Worm (Caenorhabditis elegans) whole organism, L1 larva: Measurements from ENCODE around the gene cutl-22.

Experiments used
- C04F5.9 ChIP-seq: sonication (generic microtip); optimal IDR thresholded peaks from 2 replicates; lab custom pipeline; 2016; ENCODE audit warnings: missing genetic modification characterization, missing compliant biosample characterization
- C16A3.4 ChIP-seq: fragments of 150-350 bp; optimal IDR thresholded peaks from 2 replicates; lab custom pipeline; 2014; ENCODE audit warnings: missing biosample characterization, missing genetic modification characterization
- alr-1 ChIP-seq: fragments of 200-800 bp; sonication (Bioruptor generic); optimal IDR thresholded peaks from 2 replicates; lab custom pipeline; 2018; ENCODE audit warnings: borderline replicate concordance, mild to moderate bottlenecking, missing genetic modification characterization, missing compliant biosample characterization
- ceh-63 ChIP-seq: fragments of 200-800 bp; sonication (Bioruptor generic); optimal IDR thresholded peaks from 2 replicates; lab custom pipeline; 2018; ENCODE audit warnings: mild to moderate bottlenecking, missing genetic modification characterization, missing compliant biosample characterization
- ceh-90 ChIP-seq: sonication (generic microtip); optimal IDR thresholded peaks from 2 replicates; lab custom pipeline; 2016; ENCODE audit warnings: missing genetic modification characterization, missing compliant biosample characterization
- ces-1 ChIP-seq: fragments of 150-350 bp; optimal IDR thresholded peaks from 2 replicates; lab custom pipeline; 2014; ENCODE audit warnings: missing biosample characterization, missing genetic modification reagents, missing genetic modification characterization
- efl-1 ChIP-seq, 4 experiments: fragments of 150-350 bp; optimal IDR thresholded peaks in 3 of 4; peaks in 1 of 4; 1 replicate in 1 of 4; 2 replicates in 3 of 4; lab custom pipeline; 2014; ENCODE audit warnings: missing biosample characterization in 2 of 4, missing genetic modification characterization in 2 of 4, missing genetic modification reagents in 2 of 4
- efl-3 ChIP-seq: fragments of 200-800 bp; sonication (Bioruptor generic); optimal IDR thresholded peaks from 2 replicates; lab custom pipeline; 2018; ENCODE audit warnings: mild to moderate bottlenecking, missing genetic modification characterization, missing compliant biosample characterization
- elt-2 ChIP-seq: sonication (generic microtip); optimal IDR thresholded peaks from 2 replicates; lab custom pipeline; 2016; ENCODE audit warnings: missing genetic modification characterization, mild to moderate bottlenecking, inconsistent platforms, missing compliant biosample characterization, missing genetic modification reagents
- ets-5 ChIP-seq: fragments of 200-800 bp; sonication (Bioruptor generic); IDR thresholded peaks from 2 replicates; pipeline ENCODE4 v1.3.6; 2022; ENCODE audit warnings: missing genetic modification characterization, missing compliant biosample characterization
- fkh-10 ChIP-seq: sonication (generic microtip); optimal IDR thresholded peaks from 2 replicates; lab custom pipeline; 2017; ENCODE audit warnings: missing biosample characterization, missing genetic modification reagents, missing genetic modification characterization
- fkh-4 ChIP-seq: sonication (generic microtip); optimal IDR thresholded peaks from 2 replicates; lab custom pipeline; 2016; ENCODE audit warnings: missing compliant biosample characterization, missing genetic modification characterization, borderline replicate concordance
- grh-1 ChIP-seq: fragments of 200-800 bp; sonication (Bioruptor generic); IDR thresholded peaks from 2 replicates; pipeline ENCODE4 v1.3.6; 2022; ENCODE audit warnings: missing genetic modification reagents, missing genetic modification characterization, missing compliant biosample characterization
- hlh-17 ChIP-seq: fragments of 200-800 bp; sonication (Bioruptor generic); optimal IDR thresholded peaks from 2 replicates; lab custom pipeline; 2018; ENCODE audit warnings: missing genetic modification characterization, mild to moderate bottlenecking, missing compliant biosample characterization, moderate library complexity, borderline replicate concordance
- hlh-4 ChIP-seq: sonication (generic microtip); optimal IDR thresholded peaks from 2 replicates; lab custom pipeline; 2016; ENCODE audit warnings: mild to moderate bottlenecking, missing genetic modification characterization, missing compliant biosample characterization
- hpl-2 ChIP-seq: fragments of 150-350 bp; optimal IDR thresholded peaks from 2 replicates; lab custom pipeline; 2014; ENCODE audit warnings: missing biosample characterization, missing genetic modification reagents, missing genetic modification characterization
- irx-1 ChIP-seq: sonication (generic microtip); optimal IDR thresholded peaks from 2 replicates; lab custom pipeline; 2016; ENCODE audit warnings: missing genetic modification characterization, missing compliant biosample characterization
- isw-1 ChIP-seq: fragments of 200-800 bp; sonication (Bioruptor generic); IDR thresholded peaks from 2 replicates; pipeline ENCODE4 v1.3.6; 2022; ENCODE audit warnings: missing genetic modification characterization, missing compliant biosample characterization
- jun-1 ChIP-seq: fragments of 150-350 bp; optimal IDR thresholded peaks from 2 replicates; lab custom pipeline; 2014; ENCODE audit warnings: missing biosample characterization, missing genetic modification reagents, missing genetic modification characterization
- lin-13 ChIP-seq: fragments of 150-350 bp; optimal IDR thresholded peaks from 2 replicates; lab custom pipeline; 2014; ENCODE audit warnings: missing biosample characterization, missing genetic modification reagents, missing genetic modification characterization
- lin-14 ChIP-seq: fragments of 200-800 bp; sonication (Bioruptor generic); optimal IDR thresholded peaks from 2 replicates; lab custom pipeline; 2018; ENCODE audit warnings: mild to moderate bottlenecking, missing genetic modification characterization, moderate library complexity, missing compliant biosample characterization
- lin-15B ChIP-seq: fragments of 150-350 bp; sonication (generic microtip); optimal IDR thresholded peaks from 3 replicates; lab custom pipeline; 2014; ENCODE audit warnings: missing biosample characterization, missing genetic modification characterization
- lin-35 ChIP-seq, 2 experiments: fragments of 150-350 bp; optimal IDR thresholded peaks; 2 replicates each; lab custom pipeline; 2014; ENCODE audit warnings: missing biosample characterization in 2 of 2, missing genetic modification characterization in 2 of 2, missing genetic modification reagents in 2 of 2
- mef-2 ChIP-seq: fragments of 150-350 bp; optimal IDR thresholded peaks from 2 replicates; lab custom pipeline; 2014; ENCODE audit warnings: missing biosample characterization, missing genetic modification characterization
- mep-1 ChIP-seq: fragments of 150-350 bp; optimal IDR thresholded peaks from 2 replicates; lab custom pipeline; 2014; ENCODE audit warnings: missing biosample characterization, missing genetic modification characterization
- nhr-19 ChIP-seq: fragments of 200-800 bp; sonication (Bioruptor generic); conservative IDR thresholded peaks from 2 replicates; pipeline ENCODE4 v1.3.6; 2022; ENCODE audit warnings: missing genetic modification characterization, missing compliant biosample characterization
- nhr-47 ChIP-seq: sonication (generic microtip); optimal IDR thresholded peaks from 2 replicates; lab custom pipeline; 2016; ENCODE audit warnings: mild to moderate bottlenecking, missing genetic modification characterization, moderate library complexity, missing compliant biosample characterization
- nhr-71 ChIP-seq: sonication (generic microtip); optimal IDR thresholded peaks from 2 replicates; lab custom pipeline; 2016; ENCODE audit warnings: mild to moderate bottlenecking, missing genetic modification characterization, moderate library complexity, missing compliant biosample characterization
- nhr-85 ChIP-seq: sonication (generic microtip); peaks from one replicate; lab custom pipeline; 2016; ENCODE audit warnings: missing genetic modification characterization, inconsistent platforms, missing compliant biosample characterization
- nhr-90 ChIP-seq: sonication (generic microtip); optimal IDR thresholded peaks from 2 replicates; lab custom pipeline; 2016; ENCODE audit warnings: mild to moderate bottlenecking, missing genetic modification characterization, missing compliant biosample characterization; ENCODE audit not compliant: poor library complexity
- pag-3 ChIP-seq: sonication (generic microtip); optimal IDR thresholded peaks from 2 replicates; lab custom pipeline; 2017; ENCODE audit warnings: missing genetic modification characterization, mild to moderate bottlenecking, missing compliant biosample characterization, antibody characterized with exemption, borderline replicate concordance; ENCODE audit not compliant: insufficient read depth
- pqm-1 ChIP-seq: sonication (generic microtip); optimal IDR thresholded peaks from 3 replicates; lab custom pipeline; 2017; ENCODE audit warnings: missing biosample characterization, missing genetic modification characterization
- rnt-1 ChIP-seq: sonication (generic microtip); optimal IDR thresholded peaks from 2 replicates; lab custom pipeline; 2016; ENCODE audit warnings: mild to moderate bottlenecking, missing genetic modification characterization, moderate library complexity, missing compliant biosample characterization
- skn-1 ChIP-seq: fragments of 150-350 bp; optimal IDR thresholded peaks from 2 replicates; lab custom pipeline; 2014; ENCODE audit warnings: missing biosample characterization, missing genetic modification characterization
- sox-4 ChIP-seq: sonication (generic microtip); optimal IDR thresholded peaks from 2 replicates; lab custom pipeline; 2016; ENCODE audit warnings: missing genetic modification characterization, missing compliant biosample characterization
- sptf-1 ChIP-seq: fragments of 150-350 bp; optimal IDR thresholded peaks from 2 replicates; lab custom pipeline; 2014; ENCODE audit warnings: missing biosample characterization, missing genetic modification characterization
- sup-37 ChIP-seq: fragments of 200-800 bp; sonication (Bioruptor generic); optimal IDR thresholded peaks from 2 replicates; lab custom pipeline; 2018; ENCODE audit warnings: mild to moderate bottlenecking, missing genetic modification characterization, missing compliant biosample characterization
- swsn-7 ChIP-seq: sonication (generic microtip); optimal IDR thresholded peaks from 2 replicates; lab custom pipeline; 2016; ENCODE audit warnings: missing genetic modification characterization, missing compliant biosample characterization
- tlp-1 ChIP-seq: fragments of 150-350 bp; optimal IDR thresholded peaks from 2 replicates; lab custom pipeline; 2014; ENCODE audit warnings: missing biosample characterization, missing genetic modification characterization
- unc-30 ChIP-seq: sonication (generic microtip); optimal IDR thresholded peaks from 2 replicates; lab custom pipeline; 2017; ENCODE audit warnings: missing biosample characterization, missing genetic modification characterization
- unc-98 ChIP-seq: fragments of 200-800 bp; sonication (Bioruptor generic); IDR thresholded peaks from 2 replicates; pipeline ENCODE4 v1.3.6; 2022; ENCODE audit warnings: missing genetic modification characterization, missing compliant biosample characterization
- zag-1 ChIP-seq: fragments of 150-350 bp; optimal IDR thresholded peaks from 2 replicates; lab custom pipeline; 2014; ENCODE audit warnings: missing biosample characterization, missing genetic modification characterization

The cutl-22 gene

DNA sequence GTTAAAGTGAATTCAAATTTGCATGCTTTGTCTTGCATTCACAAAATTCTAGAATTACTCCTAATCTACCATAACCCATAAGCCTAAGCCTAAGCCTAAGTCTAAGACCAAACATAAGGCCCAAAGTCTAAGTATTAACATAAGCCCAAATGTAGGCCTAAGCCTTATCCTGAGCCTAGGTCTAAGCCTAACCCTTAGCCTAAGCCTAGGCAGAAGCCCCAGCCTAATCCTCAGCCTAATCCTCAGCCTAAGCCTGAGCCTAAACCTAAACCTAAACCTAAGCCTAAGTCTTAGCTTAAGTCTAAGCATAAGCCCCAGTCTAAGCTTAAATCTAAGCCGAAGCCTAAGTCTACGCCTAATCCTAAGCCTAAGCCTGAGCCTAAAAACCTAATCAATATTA lies 29.1 kb downstream of the cutl-22 start:
- TF ChIP-seq grh-1 (GFP tag; lab: Robert Waterston, UW) (no peak), rnt-1 (tag; lab: Kevin White, UChicago) (no peak), sox-4 (tag; lab: Kevin White, UChicago) (no peak), zag-1 (tag; lab: Kevin White, UChicago) (no peak), C04F5.9 (tag; lab: Kevin White, UChicago) (no peak), nhr-90 (tag; lab: Kevin White, UChicago) (no peak), lin-14 (GFP tag; lab: Kevin White, UChicago) (no peak)

DNA sequence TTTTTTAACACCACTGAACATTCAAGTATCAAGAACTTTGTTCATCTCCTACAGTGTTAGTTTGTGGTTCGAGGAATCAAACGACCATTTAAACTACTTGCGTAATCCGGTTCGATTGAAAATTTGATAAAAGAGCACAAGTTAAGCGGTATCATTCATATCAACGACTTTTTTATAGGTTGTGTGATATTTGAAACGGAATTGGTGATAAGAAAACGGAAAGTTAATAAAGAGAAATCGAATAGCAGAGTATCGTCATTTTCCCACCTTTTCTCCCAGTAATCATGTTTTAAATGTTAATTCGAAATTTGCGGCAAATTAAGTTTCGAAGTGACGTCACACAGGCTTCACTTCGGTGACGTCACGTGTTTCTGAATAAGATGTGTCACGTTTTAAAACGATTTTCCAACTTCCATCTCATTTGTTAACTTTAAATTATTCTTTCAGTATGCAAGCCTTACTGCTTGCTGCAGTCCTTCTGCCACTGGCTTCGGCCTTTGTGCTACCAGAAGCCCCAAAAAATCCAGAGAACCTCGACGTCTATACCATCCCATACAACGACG lies 34.8 kb downstream of the cutl-22 start, which contains the start of gene T21H3.1:
Gene T21H3.1 (plus strand): TSS at position 448 of the 563 bp plus-strand sequence.
- TF ChIP-seq pqm-1 (tag; lab: Kevin White, UChicago) (peak; percentile 31), sox-4 (tag; lab: Kevin White, UChicago) (no peak), tlp-1 (tag; lab: Kevin White, UChicago) (peak; percentile 31), elt-2 (tag; lab: Kevin White, UChicago) (peak; percentile 74), lin-35 (GFP tag; optimal IDR thresholded peaks at IDR 0.05; lab: Kevin White, UChicago) (peak in 1 of 2 experiments; percentile 17), nhr-85 (no peak), efl-1 (optimal IDR thresholded peaks at IDR 0.05; lab: Kevin White, UChicago) (no peak), efl-1 (GFP tag; optimal IDR thresholded peaks at IDR 0.05 in 1 of 2; lab: Kevin White, UChicago) (peak in 1 of 2 experiments; percentile 26)

DNA sequence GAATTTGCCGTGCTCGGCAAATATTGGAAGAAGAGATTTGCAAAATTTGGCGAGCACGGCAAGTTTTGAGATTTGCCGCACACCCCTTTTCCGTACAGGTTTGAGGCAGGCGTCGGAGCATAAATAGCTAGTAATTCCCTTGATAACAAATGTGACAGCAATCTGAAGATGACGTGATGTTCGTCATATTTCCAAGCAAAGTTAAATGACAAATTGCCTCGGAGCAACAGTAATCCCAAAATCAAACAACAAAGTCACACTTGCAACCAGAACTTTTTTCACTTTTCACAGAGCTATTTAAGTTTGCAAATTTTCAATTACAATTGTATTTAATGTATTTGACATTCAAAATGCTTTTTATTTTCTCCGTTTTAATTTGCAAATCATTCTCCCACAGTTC lies 37.7 kb downstream of the cutl-22 start, which contains the start of gene F25A2.1:
Gene F25A2.1 (plus strand): TSS at position 301 of the 400 bp plus-strand sequence.
- TF ChIP-seq efl-3 (GFP tag; lab: Kevin White, UChicago) (no peak), efl-1 (optimal IDR thresholded peaks at IDR 0.05; lab: Kevin White, UChicago) (no peak), efl-1 (GFP tag; optimal IDR thresholded peaks at IDR 0.05 in 1 of 2; lab: Kevin White, UChicago) (peak in 1 of 2 experiments; percentile 46), swsn-7 (tag; lab: Kevin White, UChicago) (no peak), jun-1 (tag; lab: Kevin White, UChicago) (no peak), ces-1 (GFP tag; lab: Kevin White, UChicago) (no peak)
- TF ChIP-seq, all 84 proteins: peak for 1

DNA sequence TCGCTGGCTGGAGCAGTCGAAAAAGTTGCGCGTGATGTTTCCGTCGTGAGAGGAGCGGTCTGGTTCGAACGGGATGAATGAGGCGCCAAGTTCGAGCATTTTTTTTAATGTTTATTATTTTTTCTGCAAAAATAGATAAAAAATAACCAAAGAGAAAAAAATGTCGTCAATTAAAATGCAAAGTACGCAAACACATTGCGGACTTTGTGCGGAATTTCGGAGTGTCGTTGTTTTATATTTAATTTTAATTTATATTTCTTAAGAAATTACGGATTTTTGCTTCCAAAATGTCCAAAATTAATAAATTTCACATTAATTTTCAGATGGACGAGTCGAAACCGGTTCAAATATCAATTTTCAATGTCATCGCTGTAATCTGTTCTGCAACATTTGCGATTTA lies 54.5 kb downstream of the cutl-22 start, which contains the start of the genes wrb-1 and Y50D4A.4:
Gene wrb-1 (plus strand): TSS at position 78 of the 400 bp plus-strand sequence.
Gene Y50D4A.4 (minus strand): TSS at position 133 of the 400 bp plus-strand sequence.
- TF ChIP-seq unc-98 (no peak), lin-35 (GFP tag; optimal IDR thresholded peaks at IDR 0.05; lab: Kevin White, UChicago) (peak; percentile 80 to 82), ets-5 (GFP tag; lab: Robert Waterston, UW) (no peak), lin-13 (GFP tag; lab: Kevin White, UChicago) (no peak), sup-37 (GFP tag; lab: Kevin White, UChicago) (no peak), fkh-10 (GFP tag; lab: Kevin White, UChicago) (no peak), mep-1 (tag; lab: Kevin White, UChicago) (peak; percentile 95), isw-1 (GFP tag; lab: Robert Waterston, UW) (peak; percentile 52), jun-1 (tag; lab: Kevin White, UChicago) (peak; percentile 5), efl-3 (GFP tag; lab: Kevin White, UChicago) (no peak), hpl-2 (GFP tag; lab: Kevin White, UChicago) (no peak), unc-30 (no peak), C16A3.4 (tag; lab: Kevin White, UChicago) (peak; percentile 69), nhr-47 (tag; lab: Kevin White, UChicago) (peak; percentile 83), skn-1 (peak; percentile 55), lin-15B (tag; lab: Kevin White, UChicago) (peak; percentile 76), sptf-1 (tag; lab: Kevin White, UChicago) (no peak), nhr-71 (tag; lab: Kevin White, UChicago) (peak; percentile 79), nhr-19 (peak; percentile 69), hlh-4 (tag; lab: Kevin White, UChicago) (no peak), ceh-63 (GFP tag; lab: Kevin White, UChicago) (no peak), hlh-17 (GFP tag; lab: Kevin White, UChicago) (no peak), mef-2 (tag; lab: Kevin White, UChicago) (no peak), zag-1 (tag; lab: Kevin White, UChicago) (no peak), rnt-1 (tag; lab: Kevin White, UChicago) (no peak), sox-4 (tag; lab: Kevin White, UChicago) (peak; percentile 1), tlp-1 (tag; lab: Kevin White, UChicago) (no peak), C04F5.9 (tag; lab: Kevin White, UChicago) (peak; percentile 37), fkh-4 (no peak), ceh-90 (tag; lab: Kevin White, UChicago) (peak; percentile 17), irx-1 (peak; percentile 56), ces-1 (GFP tag; lab: Kevin White, UChicago) (no peak), pag-3 (tag; lab: Kevin White, UChicago) (no peak), alr-1 (tag; lab: Kevin White, UChicago) (no peak)
